Fruit fly (Drosophila melanogaster) S2 (cell line): ENCODE results near the gene Hat1.

Experiments used
- CG8478 ChIP-seq: fragments of >200 bp; optimal IDR thresholded peaks from 2 replicates; lab custom pipeline; 2018
- CTCF ChIP-seq, 2 experiments: fragments of >200 bp; optimal IDR thresholded peaks; 2 replicates each; lab custom pipeline; 2018

DNA sequence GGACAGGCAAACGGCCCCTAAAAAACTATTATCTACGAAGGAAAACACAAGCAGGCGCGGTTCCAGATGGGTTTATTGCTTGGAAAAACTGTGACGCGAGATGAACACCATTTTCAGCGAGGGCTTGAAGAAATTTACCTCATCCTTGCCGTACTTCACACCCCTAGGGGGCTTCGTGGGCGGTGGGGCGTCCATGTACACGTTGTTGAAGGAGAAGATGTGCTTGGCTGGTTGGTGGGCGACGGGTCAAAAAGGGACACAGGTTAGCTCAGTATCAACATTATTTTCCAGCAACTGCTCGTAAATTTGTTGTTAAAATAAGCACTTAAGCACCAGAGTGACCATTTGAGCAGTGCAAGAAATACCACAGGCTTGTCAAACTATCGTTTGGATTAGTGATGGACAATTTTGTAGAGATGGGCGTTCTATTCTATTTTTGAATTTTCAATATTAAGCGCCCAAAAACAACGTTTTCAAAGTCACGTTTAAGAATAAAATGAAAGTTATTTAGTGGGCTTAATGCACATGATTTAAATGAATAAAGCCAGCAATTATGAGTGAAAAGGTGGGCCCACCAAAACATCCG lies 30.5 kb downstream of the Hat1 start, which contains the start of gene Sec8:
- no peak for TF ChIP-seq CG8478
- no peak for TF ChIP-seq CTCF (optimal IDR thresholded peaks at IDR 0.05; lab: Kevin White, UChicago)
